Worm (Caenorhabditis elegans) whole organism, L4/young adult: ENCODE results near the gene W06D11.5.

ENCODE experiments used
- W03F9.2 ChIP-seq: fragments of 150-350 bp; optimal IDR thresholded peaks from 2 replicates; lab custom pipeline; 2014; ENCODE audit warnings: missing biosample characterization, missing genetic modification characterization
- dao-5 ChIP-seq: sonication (generic microtip); optimal IDR thresholded peaks from 2 replicates; lab custom pipeline; 2016; ENCODE audit warnings: missing genotype, missing genetic modification characterization, moderate library complexity, missing compliant biosample characterization
- him-1 ChIP-seq: sonication (generic microtip); optimal IDR thresholded peaks from 2 replicates; lab custom pipeline; 2016; ENCODE audit warnings: missing genotype, missing genetic modification reagents, missing genetic modification characterization, missing compliant biosample characterization

DNA sequence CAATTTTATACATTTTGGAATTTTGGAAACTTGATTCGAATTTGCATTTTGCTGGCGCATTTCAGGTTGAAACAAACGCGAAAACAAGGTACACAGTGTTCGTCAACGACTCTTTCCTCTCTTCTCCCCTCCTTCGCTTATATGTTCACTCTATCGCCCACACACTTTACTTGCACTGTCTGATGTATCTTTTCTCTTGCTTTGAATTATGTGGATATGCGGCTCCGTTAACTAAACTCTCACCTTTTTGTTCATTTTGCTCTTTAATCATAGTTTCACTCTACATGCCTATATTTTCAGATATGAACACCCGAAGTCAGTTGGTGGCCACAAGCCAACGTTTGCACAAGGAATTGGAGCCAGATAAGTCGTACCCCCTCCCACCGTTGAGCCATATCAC lies 5.7 kb upstream of the W06D11.5 start, which contains the start of gene W06D11.1:
- TF ChIP-seq him-1 (tag; lab: Kevin White, UChicago) (no peak), W03F9.2 (tag; lab: Kevin White, UChicago) (no peak), dao-5 (tag; lab: Kevin White, UChicago) (no peak)
